Worm (Caenorhabditis elegans) whole organism, L3 larva: ENCODE data around the gene srsx-16.

ENCODE experiments used
- ZK546.5 ChIP-seq: sonication (generic microtip); optimal IDR thresholded peaks from 2 replicates; lab custom pipeline; 2017; ENCODE audit warnings: missing biosample characterization, missing genetic modification characterization
- aly-2 ChIP-seq: fragments of 150-350 bp; optimal IDR thresholded peaks from 2 replicates; lab custom pipeline; 2014; ENCODE audit warnings: missing biosample characterization, missing genetic modification characterization
- ceh-16 ChIP-seq: sonication (generic microtip); optimal IDR thresholded peaks from 2 replicates; lab custom pipeline; 2017; ENCODE audit warnings: missing biosample characterization, missing genetic modification characterization
- egl-27 ChIP-seq: sonication (generic microtip); optimal IDR thresholded peaks from 4 replicates; lab custom pipeline; 2017; ENCODE audit warnings: missing biosample characterization, missing genetic modification reagents, missing genetic modification characterization
- pha-4 ChIP-seq: fragments of 150-350 bp; optimal IDR thresholded peaks from 2 replicates; lab custom pipeline; 2014; ENCODE audit warnings: missing biosample characterization, missing genetic modification reagents, missing genetic modification characterization
- pqm-1 ChIP-seq: fragments of 150-350 bp; optimal IDR thresholded peaks from 2 replicates; lab custom pipeline; 2017; ENCODE audit warnings: missing biosample characterization, missing genetic modification characterization, inconsistent platforms
- snpc-4 ChIP-seq: fragments of 150-350 bp; optimal IDR thresholded peaks from 2 replicates; lab custom pipeline; 2014; ENCODE audit warnings: missing biosample characterization, missing genetic modification characterization

- no peak for TF ChIP-seq egl-27 (tag; lab: Kevin White, UChicago)
- TF ChIP-seq ceh-16 (tag; lab: Kevin White, UChicago): no peak
- no peak for TF ChIP-seq ZK546.5 (tag; lab: Kevin White, UChicago)
- TF ChIP-seq snpc-4: no peak
- TF ChIP-seq pha-4 (tag; lab: Kevin White, UChicago): no peak
- no peak for TF ChIP-seq pqm-1 (tag; lab: Kevin White, UChicago)
- TF ChIP-seq aly-2 (tag; lab: Kevin White, UChicago): no peak
These were observed 31.3 kb upstream of the srsx-16 start for ce11 chrIV:5650761-5651332.
